Worm (Caenorhabditis elegans) whole organism, late embryonic: ENCODE measurements around the gene K08C7.7.

Source experiments
- C08G9.2 ChIP-seq: sonication (generic microtip); optimal IDR thresholded peaks from 2 replicates; lab custom pipeline; 2016; ENCODE audit warnings: mild to moderate bottlenecking, missing genetic modification characterization, moderate library complexity, missing compliant biosample characterization
- C38D4.7 ChIP-seq: fragments of 200-800 bp; sonication (Bioruptor generic); optimal IDR thresholded peaks from 2 replicates; lab custom pipeline; 2018; ENCODE audit warnings: mild to moderate bottlenecking, missing genetic modification characterization, moderate library complexity, missing compliant biosample characterization
- F13H6.1 ChIP-seq: sonication (generic microtip); optimal IDR thresholded peaks from 2 replicates; lab custom pipeline; 2016; ENCODE audit warnings: missing genetic modification characterization, missing compliant biosample characterization
- K09A11.1 ChIP-seq: sonication (generic microtip); optimal IDR thresholded peaks from 2 replicates; lab custom pipeline; 2017; ENCODE audit warnings: antibody characterized with exemption, mild to moderate bottlenecking, missing genetic modification characterization, missing compliant biosample characterization; ENCODE audit not compliant: insufficient read depth
- T23F11.4 ChIP-seq: fragments of 200-800 bp; sonication (Bioruptor generic); optimal IDR thresholded peaks from 2 replicates; lab custom pipeline; 2018; ENCODE audit warnings: mild to moderate bottlenecking, missing genetic modification characterization, missing compliant biosample characterization
- Y22D7AL.16 ChIP-seq: sonication (generic microtip); optimal IDR thresholded peaks from 2 replicates; lab custom pipeline; 2016; ENCODE audit warnings: missing genetic modification characterization, missing compliant biosample characterization
- ahr-1 ChIP-seq: sonication (generic microtip); optimal IDR thresholded peaks from 2 replicates; lab custom pipeline; 2016; ENCODE audit warnings: missing genetic modification characterization, missing compliant biosample characterization
- ceh-18 ChIP-seq: sonication (generic microtip); optimal IDR thresholded peaks from 2 replicates; lab custom pipeline; 2016; ENCODE audit warnings: missing genetic modification characterization, missing compliant biosample characterization
- ceh-2 ChIP-seq: sonication (generic microtip); optimal IDR thresholded peaks from 2 replicates; lab custom pipeline; 2016; ENCODE audit warnings: missing genotype, missing genetic modification characterization, missing compliant biosample characterization
- ceh-30 ChIP-seq: fragments of 150-350 bp; optimal IDR thresholded peaks from 2 replicates; lab custom pipeline; 2014; ENCODE audit warnings: missing biosample characterization, missing genetic modification characterization
- ceh-31 ChIP-seq: sonication (generic microtip); optimal IDR thresholded peaks from 2 replicates; lab custom pipeline; 2016; ENCODE audit warnings: missing genetic modification characterization, missing compliant biosample characterization
- ceh-6 ChIP-seq: fragments of 200-800 bp; sonication (Bioruptor generic); optimal IDR thresholded peaks from 2 replicates; lab custom pipeline; 2018; ENCODE audit warnings: mild to moderate bottlenecking, missing genetic modification characterization, missing compliant biosample characterization
- ceh-9 ChIP-seq: sonication (generic microtip); optimal IDR thresholded peaks from 2 replicates; lab custom pipeline; 2016; ENCODE audit warnings: mild to moderate bottlenecking, missing genetic modification characterization, inconsistent platforms, missing compliant biosample characterization
- che-1 ChIP-seq: sonication (generic microtip); optimal IDR thresholded peaks from 2 replicates; lab custom pipeline; 2016; ENCODE audit warnings: mild to moderate bottlenecking, missing genetic modification characterization, missing compliant biosample characterization
- dmd-4 ChIP-seq: sonication (generic microtip); optimal IDR thresholded peaks from 2 replicates; lab custom pipeline; 2016; ENCODE audit warnings: borderline replicate concordance, missing genetic modification characterization, missing compliant biosample characterization
- dve-1 ChIP-seq: sonication (generic microtip); optimal IDR thresholded peaks from 2 replicates; lab custom pipeline; 2017; ENCODE audit warnings: antibody characterized with exemption, mild to moderate bottlenecking, missing genetic modification characterization, missing compliant biosample characterization
- elt-2 ChIP-seq: sonication (generic microtip); optimal IDR thresholded peaks from 2 replicates; lab custom pipeline; 2016; ENCODE audit warnings: missing genetic modification reagents, missing genetic modification characterization, missing compliant biosample characterization
- elt-4 ChIP-seq: sonication (generic microtip); optimal IDR thresholded peaks from 2 replicates; lab custom pipeline; 2016; ENCODE audit warnings: missing genetic modification characterization, missing compliant biosample characterization
- fax-1 ChIP-seq: sonication (generic microtip); optimal IDR thresholded peaks from 2 replicates; lab custom pipeline; 2016; ENCODE audit warnings: missing genotype, missing genetic modification characterization, missing compliant biosample characterization
- fkh-6 ChIP-seq: sonication (generic microtip); optimal IDR thresholded peaks from 2 replicates; lab custom pipeline; 2016; ENCODE audit warnings: missing genetic modification characterization, missing compliant biosample characterization
- gmeb-2 ChIP-seq: sonication (generic microtip); optimal IDR thresholded peaks from 2 replicates; lab custom pipeline; 2016; ENCODE audit warnings: missing genetic modification characterization, inconsistent platforms, missing compliant biosample characterization
- hlh-13 ChIP-seq: fragments of 200-800 bp; sonication (Bioruptor generic); optimal IDR thresholded peaks from 2 replicates; lab custom pipeline; 2018; ENCODE audit warnings: mild to moderate bottlenecking, missing genetic modification characterization, missing compliant biosample characterization
- hlh-30 ChIP-seq: sonication (generic microtip); optimal IDR thresholded peaks from 2 replicates; lab custom pipeline; 2017; ENCODE audit warnings: antibody characterized with exemption, missing genetic modification characterization, missing compliant biosample characterization; ENCODE audit not compliant: insufficient read depth
- hlh-6 ChIP-seq: sonication (generic microtip); optimal IDR thresholded peaks from 2 replicates; lab custom pipeline; 2016; ENCODE audit warnings: missing genotype, missing genetic modification characterization, missing compliant biosample characterization
- lim-6 ChIP-seq: sonication (generic microtip); optimal IDR thresholded peaks from 2 replicates; lab custom pipeline; 2016; ENCODE audit warnings: missing genetic modification characterization, missing compliant biosample characterization
- nfya-1 ChIP-seq: sonication (generic microtip); optimal IDR thresholded peaks from 2 replicates; lab custom pipeline; 2017; ENCODE audit warnings: missing genetic modification characterization, mild to moderate bottlenecking, missing compliant biosample characterization, antibody characterized with exemption, moderate library complexity
- nhr-11 ChIP-seq: fragments of 150-350 bp; optimal IDR thresholded peaks from 2 replicates; lab custom pipeline; 2014; ENCODE audit warnings: missing biosample characterization, missing genetic modification characterization
- nhr-232 ChIP-seq: sonication (generic microtip); optimal IDR thresholded peaks from 2 replicates; lab custom pipeline; 2016; ENCODE audit warnings: missing genetic modification characterization, missing compliant biosample characterization
- npax-4 ChIP-seq: sonication (generic microtip); optimal IDR thresholded peaks from 2 replicates; lab custom pipeline; 2016; ENCODE audit warnings: missing genetic modification characterization, missing compliant biosample characterization
- odd-2 ChIP-seq: sonication (generic microtip); optimal IDR thresholded peaks from 2 replicates; lab custom pipeline; 2017; ENCODE audit warnings: antibody characterized with exemption, mild to moderate bottlenecking, missing genetic modification characterization, missing compliant biosample characterization
- pat-9 ChIP-seq: fragments of 200-800 bp; sonication (Bioruptor generic); optimal IDR thresholded peaks from 2 replicates; lab custom pipeline; 2018; ENCODE audit warnings: mild to moderate bottlenecking, missing genetic modification characterization, moderate library complexity, missing compliant biosample characterization
- pax-1 ChIP-seq: fragments of 150-350 bp; optimal IDR thresholded peaks from 2 replicates; lab custom pipeline; 2014; ENCODE audit warnings: missing biosample characterization, missing genetic modification characterization
- pha-4 ChIP-seq: fragments of 150-350 bp; optimal IDR thresholded peaks from 2 replicates; lab custom pipeline; 2018; ENCODE audit warnings: missing biosample characterization, missing genetic modification reagents, missing genetic modification characterization
- pqm-1 ChIP-seq: sonication (generic microtip); optimal IDR thresholded peaks from 2 replicates; lab custom pipeline; 2016; ENCODE audit warnings: missing genetic modification characterization, missing compliant biosample characterization
- pros-1 ChIP-seq: fragments of 150-350 bp; optimal IDR thresholded peaks from 2 replicates; lab custom pipeline; 2014; ENCODE audit warnings: missing biosample characterization, missing genetic modification reagents, missing genetic modification characterization
- ref-2 ChIP-seq: sonication (generic microtip); optimal IDR thresholded peaks from 2 replicates; lab custom pipeline; 2016; ENCODE audit warnings: missing genetic modification characterization, missing compliant biosample characterization
- rnt-1 ChIP-seq: sonication (generic microtip); optimal IDR thresholded peaks from 2 replicates; lab custom pipeline; 2016; ENCODE audit warnings: missing genetic modification characterization, missing compliant biosample characterization
- sox-2 ChIP-seq: fragments of 200-800 bp; sonication (Bioruptor generic); IDR thresholded peaks from 2 replicates; pipeline ENCODE4 v1.3.6; 2022; ENCODE audit warnings: missing genetic modification reagents, missing genetic modification characterization, missing compliant biosample characterization
- sox-4 ChIP-seq: sonication (generic microtip); optimal IDR thresholded peaks from 2 replicates; lab custom pipeline; 2017; ENCODE audit warnings: mild to moderate bottlenecking, missing genetic modification characterization, inconsistent platforms, missing compliant biosample characterization
- syd-9 ChIP-seq: sonication (generic microtip); optimal IDR thresholded peaks from 2 replicates; lab custom pipeline; 2016; ENCODE audit warnings: mild to moderate bottlenecking, missing genetic modification characterization, moderate library complexity, missing compliant biosample characterization
- tbx-7 ChIP-seq: sonication (generic microtip); optimal IDR thresholded peaks from 2 replicates; lab custom pipeline; 2016; ENCODE audit warnings: missing genotype, missing genetic modification characterization, missing compliant biosample characterization
- ttx-3 ChIP-seq: sonication (generic microtip); optimal IDR thresholded peaks from 2 replicates; lab custom pipeline; 2016; ENCODE audit warnings: missing genetic modification reagents, missing genetic modification characterization, missing compliant biosample characterization
- unc-55 ChIP-seq: sonication (generic microtip); optimal IDR thresholded peaks from 2 replicates; lab custom pipeline; 2017; ENCODE audit warnings: missing biosample characterization, missing genetic modification reagents, missing genetic modification characterization

K08C7.7 gene

DNA sequence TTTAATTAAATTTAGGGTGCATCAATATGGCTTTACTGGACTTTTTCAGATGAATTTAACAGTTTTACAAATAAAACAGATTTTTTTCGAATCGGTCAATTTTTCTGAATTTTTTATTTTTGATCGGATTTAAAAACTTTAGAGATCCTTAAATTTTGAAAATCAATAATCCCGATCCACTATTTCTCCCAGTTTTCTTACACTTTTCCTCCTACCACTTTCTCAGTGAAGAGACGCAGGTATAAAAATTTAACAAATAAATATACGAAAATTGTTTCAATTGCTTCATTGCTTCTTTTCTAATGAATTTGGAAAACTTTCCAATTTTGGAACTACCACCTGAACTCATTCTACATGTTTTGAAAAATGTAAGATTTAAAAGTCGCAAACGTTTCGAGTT is at the start of gene K08C7.7:
TSS of gene K08C7.7 (plus strand) at position 301 of the 400 bp plus-strand sequence.
- TF ChIP-seq syd-9 (tag; lab: Kevin White, UChicago) (no peak), ceh-9 (tag; lab: Kevin White, UChicago) (no peak), odd-2 (tag; lab: Kevin White, UChicago) (no peak), rnt-1 (tag; lab: Kevin White, UChicago) (no peak), pat-9 (tag; lab: Kevin White, UChicago) (no peak), C38D4.7 (GFP tag; lab: Kevin White, UChicago) (no peak), sox-2 (GFP tag; lab: Robert Waterston, UW) (no peak), elt-4 (tag; lab: Kevin White, UChicago) (no peak), hlh-30 (no peak), npax-4 (tag; lab: Kevin White, UChicago) (no peak), pqm-1 (tag; lab: Kevin White, UChicago) (no peak), ceh-18 (tag; lab: Kevin White, UChicago) (no peak), dve-1 (no peak), elt-2 (tag; lab: Kevin White, UChicago) (no peak), sox-4 (tag; lab: Kevin White, UChicago) (no peak)

- no peak for TF ChIP-seq ahr-1
- TF ChIP-seq syd-9 (tag; lab: Kevin White, UChicago) = no peak
- no peak for TF ChIP-seq Y22D7AL.16 (tag; lab: Kevin White, UChicago)
Observed at ce11 chrIV:10614918-10615477, 49.2 kb upstream of the K08C7.7 start, which contains the start of gene ptr-14. Gene ptr-14, plus strand, starts transcription at chrIV:10615427.

- no peak for TF ChIP-seq ceh-31 (tag; lab: Kevin White, UChicago)
- no peak for TF ChIP-seq fkh-6 (tag; lab: Kevin White, UChicago)
- no peak for TF ChIP-seq F13H6.1 (tag; lab: Kevin White, UChicago)
- no peak for TF ChIP-seq pros-1 (tag; lab: Kevin White, UChicago)
- TF ChIP-seq sox-4 (tag; lab: Kevin White, UChicago) = no peak
- no peak for TF ChIP-seq ref-2
- no peak for TF ChIP-seq pqm-1 (tag; lab: Kevin White, UChicago)
- no peak for TF ChIP-seq ceh-2 (tag; lab: Kevin White, UChicago)
- no peak for TF ChIP-seq unc-55 (GFP tag; lab: Kevin White, UChicago)
- TF ChIP-seq pax-1 (tag; lab: Kevin White, UChicago) = no peak
- no peak for TF ChIP-seq ceh-30 (tag; lab: Kevin White, UChicago)
- no peak for TF ChIP-seq che-1
- TF ChIP-seq nhr-232 (tag; lab: Kevin White, UChicago) = no peak
- TF ChIP-seq npax-4 (tag; lab: Kevin White, UChicago) = no peak
- no peak for TF ChIP-seq hlh-6
- no peak for TF ChIP-seq fax-1 (tag; lab: Kevin White, UChicago)
Observed at ce11 chrIV:10616366-10616765, 47.9 kb upstream of the K08C7.7 start.

- TF ChIP-seq ceh-6 (GFP tag; lab: Kevin White, UChicago) (no peak), C38D4.7 (GFP tag; lab: Kevin White, UChicago) (no peak), nfya-1 (tag; lab: Kevin White, UChicago) (no peak), ref-2 (no peak), dve-1 (no peak), pha-4 (no peak), dmd-4 (tag; lab: Kevin White, UChicago) (no peak)
Observed at ce11 chrIV:10617099-10617498, 47.1 kb upstream of the K08C7.7 start.

DNA sequence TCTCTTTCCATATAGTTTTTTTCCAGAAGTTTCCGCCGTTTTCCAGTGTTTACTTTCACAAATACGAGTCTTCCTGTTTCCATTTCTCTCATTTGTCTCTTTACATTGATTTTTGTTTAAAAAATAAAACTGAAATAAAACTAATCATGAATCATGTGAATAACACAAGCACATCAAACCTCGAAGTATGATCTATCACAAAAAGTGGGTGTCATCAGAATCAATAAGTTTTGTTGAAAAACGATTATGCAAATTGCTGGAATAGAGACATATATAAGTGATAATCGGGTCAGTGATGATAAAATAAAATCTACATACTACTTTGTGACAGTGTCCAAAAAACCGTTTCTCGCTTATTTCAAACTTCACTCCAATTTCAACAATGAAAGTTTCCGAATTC is 43.4 kb upstream of the K08C7.7 start, which contains the start of gene R09H10.7:
TSS of gene R09H10.7 (plus strand) at position 301 of the 400 bp plus-strand sequence.
- TF ChIP-seq unc-55 (GFP tag; lab: Kevin White, UChicago) (no peak), pros-1 (tag; lab: Kevin White, UChicago) (no peak), gmeb-2 (tag; lab: Kevin White, UChicago) (no peak), nhr-11 (no peak), hlh-13 (GFP tag; lab: Kevin White, UChicago) (no peak), elt-2 (tag; lab: Kevin White, UChicago) (no peak), lim-6 (tag; lab: Kevin White, UChicago) (no peak), K09A11.1 (tag; lab: Kevin White, UChicago) (no peak), T23F11.4 (GFP tag; lab: Kevin White, UChicago) (no peak), tbx-7 (no peak), rnt-1 (tag; lab: Kevin White, UChicago) (no peak), pax-1 (tag; lab: Kevin White, UChicago) (no peak), C08G9.2 (tag; lab: Kevin White, UChicago) (no peak), ceh-30 (tag; lab: Kevin White, UChicago) (no peak), ttx-3 (tag; lab: Kevin White, UChicago) (no peak)
